Fruit fly (Drosophila melanogaster) Kc167 (cell line): ENCODE measurements around the gene fok.

Experiments used
- Myc ChIP-seq: fragments of >200 bp; optimal IDR thresholded peaks from 2 replicates; lab custom pipeline; 2017; ENCODE audit warnings: missing external identifiers
- h ChIP-seq: fragments of >200 bp; optimal IDR thresholded peaks from 3 replicates; lab custom pipeline; 2018; ENCODE audit warnings: missing external identifiers
- insv ChIP-seq: fragments of >200 bp; optimal IDR thresholded peaks from 3 replicates; lab custom pipeline; 2018; ENCODE audit warnings: missing external identifiers
- psq ChIP-seq: fragments of >200 bp; optimal IDR thresholded peaks from 2 replicates; lab custom pipeline; 2017; ENCODE audit warnings: missing external identifiers

- no peak for TF ChIP-seq psq (lab: Kevin White, UChicago)
- no peak for TF ChIP-seq Myc (lab: Kevin White, UChicago)
- TF ChIP-seq insv = no peak
- TF ChIP-seq h (lab: Kevin White, UChicago) = no peak
Measured at dm6 chr2L:20104526-20104925, 19.7 kb upstream of the fok start.
